Fruit fly (Drosophila melanogaster) whole organism, embryonic: ENCODE measurements around the gene Pink1.

ENCODE experiments used
- CG10543 ChIP-seq: fragments of 200-800 bp; sonication (Bioruptor generic); optimal IDR thresholded peaks from 3 replicates; lab custom pipeline; 2017; ENCODE audit warnings: missing biosample characterization, mild to moderate bottlenecking, missing genetic modification characterization, moderate library complexity
- CG17568 ChIP-seq: fragments of 200-800 bp; sonication (Bioruptor generic); optimal IDR thresholded peaks from 2 replicates; lab custom pipeline; 2018; ENCODE audit warnings: missing biosample characterization, mild to moderate bottlenecking, missing genetic modification characterization, moderate library complexity
- Dek ChIP-seq: fragments of 200-800 bp; sonication (Bioruptor generic); optimal IDR thresholded peaks from 3 replicates; lab custom pipeline; 2019; ENCODE audit warnings: missing biosample characterization, mild to moderate bottlenecking, missing genetic modification characterization, moderate library complexity
- Poxn ChIP-seq: fragments of 200-800 bp; sonication (Bioruptor generic); IDR thresholded peaks from 2 replicates; pipeline ENCODE4 v1.3.6; 2022; ENCODE audit warnings: missing biosample characterization, missing genetic modification characterization
- danr ChIP-seq: fragments of 200-800 bp; sonication (Bioruptor generic); IDR thresholded peaks from 2 replicates; pipeline ENCODE4 v1.3.6; 2022; ENCODE audit warnings: missing biosample characterization, missing genetic modification characterization
- en ChIP-seq: fragments of 200-800 bp; sonication (Bioruptor generic); optimal IDR thresholded peaks from 2 replicates; lab custom pipeline; 2016; ENCODE audit warnings: missing biosample characterization, missing genetic modification characterization
- ro ChIP-seq: fragments of 200-800 bp; sonication (Bioruptor generic); IDR thresholded peaks from 2 replicates; pipeline ENCODE4 v1.3.6; 2022; ENCODE audit warnings: missing biosample characterization, missing genetic modification characterization
- run ChIP-seq: fragments of 200-800 bp; sonication (Bioruptor generic); optimal IDR thresholded peaks from 3 replicates; lab custom pipeline; 2018; ENCODE audit warnings: missing biosample characterization, mild to moderate bottlenecking, missing genetic modification characterization
- tin ChIP-seq: fragments of 200-800 bp; sonication (Bioruptor generic); optimal IDR thresholded peaks from 3 replicates; lab custom pipeline; 2016; ENCODE audit warnings: missing biosample characterization, missing genetic modification characterization

DNA sequence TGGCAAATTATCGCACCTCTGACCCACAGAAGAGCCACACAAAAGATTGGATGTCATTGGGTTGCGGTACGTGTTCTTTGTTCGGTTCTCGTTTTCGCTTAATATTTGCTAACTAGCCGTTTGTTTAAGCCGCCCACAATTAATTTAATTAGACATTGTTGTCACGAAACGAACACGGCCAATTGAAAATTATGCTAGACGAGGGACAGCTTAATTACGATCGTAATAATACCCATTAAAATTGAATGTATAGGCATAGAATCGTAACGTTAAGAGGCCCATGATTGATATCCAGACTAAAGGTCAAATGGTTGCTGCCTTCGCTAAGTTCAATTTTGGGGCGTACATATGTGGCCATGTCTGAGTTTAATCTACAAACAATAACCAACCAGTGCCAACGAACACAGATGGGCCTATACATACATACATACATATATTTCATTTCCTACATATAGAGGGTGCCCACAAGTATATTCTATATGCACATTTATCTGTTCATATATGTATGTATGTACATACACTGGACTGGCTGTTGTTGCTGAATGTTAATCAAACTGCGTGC, 45.1 kb downstream of the Pink1 start:
- no peak for TF ChIP-seq Dek (tag; lab: Kevin White, UChicago)
- no peak for TF ChIP-seq danr
- no peak for TF ChIP-seq ro (GFP tag; lab: Robert Waterston, UW)
- TF ChIP-seq run (tag; lab: Kevin White, UChicago): no peak
- TF ChIP-seq Poxn (GFP tag; lab: Robert Waterston, UW): no peak
- TF ChIP-seq tin: no peak
- no peak for TF ChIP-seq CG17568 (GFP tag; lab: Kevin White, UChicago)
- no peak for TF ChIP-seq CG10543 (GFP tag; lab: Kevin White, UChicago)
- TF ChIP-seq en: no peak
